Fruit fly (Drosophila melanogaster) whole organism, adult: ENCODE data around the gene Ir7b.
A peak's percentile ranks its signal among the peaks of the same experiment; 100 is the strongest.

Experiments used
- CG11617 ChIP-seq: fragments of 200-800 bp; sonication (Bioruptor generic); optimal IDR thresholded peaks from 2 replicates; lab custom pipeline; 2017; ENCODE audit warnings: mild to moderate bottlenecking, missing biosample characterization, missing genetic modification reagents, missing genetic modification characterization
- CG12768 ChIP-seq: fragments of 200-800 bp; sonication (Bioruptor generic); optimal IDR thresholded peaks from 2 replicates; lab custom pipeline; 2017; ENCODE audit warnings: missing biosample characterization, missing genetic modification characterization, mild to moderate bottlenecking, moderate library complexity, missing genetic modification reagents
- CG14711 ChIP-seq: fragments of 200-800 bp; sonication (Bioruptor generic); optimal IDR thresholded peaks from 2 replicates; lab custom pipeline; 2018; ENCODE audit warnings: missing biosample characterization, mild to moderate bottlenecking, missing genetic modification characterization, moderate library complexity
- CG1620 ChIP-seq: fragments of 200-800 bp; sonication (Bioruptor generic); optimal IDR thresholded peaks from 2 replicates; lab custom pipeline; 2016; ENCODE audit warnings: missing biosample characterization, missing genetic modification characterization
- CG33017 ChIP-seq: fragments of 200-800 bp; sonication (Bioruptor generic); optimal IDR thresholded peaks from 2 replicates; lab custom pipeline; 2018; ENCODE audit warnings: missing biosample characterization, mild to moderate bottlenecking, missing genetic modification characterization, moderate library complexity
- CG5204 ChIP-seq: fragments of 200-800 bp; sonication (Bioruptor generic); optimal IDR thresholded peaks from 2 replicates; lab custom pipeline; 2016; ENCODE audit warnings: missing biosample characterization, missing genetic modification characterization
- CG7045 ChIP-seq: fragments of 200-800 bp; sonication (Bioruptor generic); optimal IDR thresholded peaks from 2 replicates; lab custom pipeline; 2017; ENCODE audit warnings: missing biosample characterization, mild to moderate bottlenecking, missing genetic modification characterization
- CG7101 ChIP-seq: fragments of 200-800 bp; sonication (Bioruptor generic); optimal IDR thresholded peaks from 2 replicates; lab custom pipeline; 2018; ENCODE audit warnings: missing biosample characterization, mild to moderate bottlenecking, missing genetic modification characterization, moderate library complexity
- Clk ChIP-seq: fragments of 200-800 bp; sonication (Bioruptor generic); optimal IDR thresholded peaks from 2 replicates; lab custom pipeline; 2017; ENCODE audit warnings: missing biosample characterization, missing genetic modification characterization
- Crg-1 ChIP-seq: fragments of 200-800 bp; sonication (Bioruptor generic); optimal IDR thresholded peaks from 2 replicates; lab custom pipeline; 2016; ENCODE audit warnings: missing biosample characterization, missing genetic modification characterization
- Hr96 ChIP-seq: fragments of 200-800 bp; sonication (Bioruptor generic); optimal IDR thresholded peaks from 2 replicates; lab custom pipeline; 2016; ENCODE audit warnings: missing biosample characterization, missing genetic modification characterization
- Mnt ChIP-seq: fragments of 200-800 bp; sonication (Bioruptor generic); optimal IDR thresholded peaks from 2 replicates; lab custom pipeline; 2016; ENCODE audit warnings: missing biosample characterization, mild to moderate bottlenecking, missing genetic modification characterization
- bab1 ChIP-seq: fragments of 200-800 bp; sonication (Bioruptor generic); optimal IDR thresholded peaks from 3 replicates; lab custom pipeline; 2019; ENCODE audit warnings: missing biosample characterization, mild to moderate bottlenecking, missing genetic modification characterization, moderate library complexity
- cic ChIP-seq: fragments of 200-800 bp; sonication (Bioruptor generic); optimal IDR thresholded peaks from 2 replicates; lab custom pipeline; 2017; ENCODE audit warnings: missing biosample characterization, mild to moderate bottlenecking, missing genetic modification characterization, moderate library complexity
- cnc ChIP-seq, 2 experiments: fragments of >200 bp; optimal IDR thresholded peaks; 2 replicates each; lab custom pipeline; 2017
- kay ChIP-seq: fragments of 200-800 bp; sonication (Bioruptor generic); peaks from one replicate; lab custom pipeline; 2016; ENCODE audit warnings: missing biosample characterization, missing genetic modification characterization, borderline replicate concordance
- ovo ChIP-seq: fragments of 200-800 bp; sonication (Bioruptor generic); optimal IDR thresholded peaks from 2 replicates; lab custom pipeline; 2016; ENCODE audit warnings: missing biosample characterization, missing genetic modification characterization
- pad ChIP-seq: fragments of 200-800 bp; sonication (Bioruptor generic); optimal IDR thresholded peaks from 3 replicates; lab custom pipeline; 2017; ENCODE audit warnings: missing biosample characterization, missing genetic modification characterization, mild to moderate bottlenecking, moderate library complexity, missing genetic modification reagents
- tj ChIP-seq: fragments of 200-800 bp; sonication (Bioruptor generic); optimal IDR thresholded peaks from 3 replicates; lab custom pipeline; 2017; ENCODE audit warnings: missing biosample characterization, mild to moderate bottlenecking, missing genetic modification characterization, moderate library complexity
- toe ChIP-seq: fragments of 200-800 bp; sonication (Bioruptor generic); optimal IDR thresholded peaks from 2 replicates; lab custom pipeline; 2016; ENCODE audit warnings: missing biosample characterization, missing genetic modification characterization

The Ir7b gene

dm6 chrX:7866868-7867267 lies at the start of gene Ir7b:
TSS of gene Ir7b (minus strand) at chrX:7866968.
- no peak for TF ChIP-seq Hr96 (GFP tag; lab: Kevin White, UChicago)

dm6 chrX:7911983-7912630 lies 45.3 kb upstream of the Ir7b start, which contains the start of gene snz:
TSS of gene snz (plus strand) at chrX:7912089.
- no peak for TF ChIP-seq CG1620
- peak; percentile 11 for TF ChIP-seq bab1 (GFP tag; lab: Kevin White, UChicago)
- peak; percentile 35 for TF ChIP-seq Mnt
- peak; percentile 46 for TF ChIP-seq tj
- TF ChIP-seq CG11617, result peak; percentile 20
- TF ChIP-seq CG14711 (tag; lab: Kevin White, UChicago), result peak; percentile 18
- peak; percentile 62 for TF ChIP-seq cic (GFP tag; lab: Kevin White, UChicago)
- TF ChIP-seq ovo (GFP tag; lab: Kevin White, UChicago), result peak; percentile 50
- TF ChIP-seq kay (GFP tag; lab: Kevin White, UChicago), result no peak
- TF ChIP-seq CG7101 (tag; lab: Kevin White, UChicago), result peak; percentile 38

dm6 chrX:7909482-7909881 lies 42.7 kb upstream of the Ir7b start:
- no peak for TF ChIP-seq CG7045 (GFP tag; lab: Kevin White, UChicago)
- TF ChIP-seq Clk (GFP tag; lab: Kevin White, UChicago), result no peak
- TF ChIP-seq bab1 (GFP tag; lab: Kevin White, UChicago), result no peak
- no peak for TF ChIP-seq tj
- no peak for TF ChIP-seq CG5204 (GFP tag; lab: Kevin White, UChicago)
- no peak for TF ChIP-seq toe (GFP tag; lab: Kevin White, UChicago)
- TF ChIP-seq ovo (GFP tag; lab: Kevin White, UChicago), result no peak
- no peak for TF ChIP-seq Crg-1
- no peak for TF ChIP-seq CG11617
- TF ChIP-seq CG1620, result no peak
- TF ChIP-seq Mnt, result no peak
- TF ChIP-seq CG33017, result no peak
- no peak for TF ChIP-seq Hr96 (GFP tag; lab: Kevin White, UChicago)
- no peak for TF ChIP-seq pad (GFP tag; lab: Kevin White, UChicago)

- no peak for TF ChIP-seq CG1620
- TF ChIP-seq tj, result peak; percentile 96
Measured at dm6 chrX:7909069-7909389, 42.3 kb upstream of the Ir7b start.

dm6 chrX:7908239-7909068 lies 41.7 kb upstream of the Ir7b start, which contains the start of the genes dpr14 and spidey:
TSS of gene dpr14 (minus strand) at chrX:7908286.
TSS of gene spidey (plus strand) at chrX:7908931.
- TF ChIP-seq CG11617, result peak; percentile 89
- TF ChIP-seq toe (GFP tag; lab: Kevin White, UChicago), result peak; percentile 69
- TF ChIP-seq Mnt, result peak; percentile 84
- TF ChIP-seq CG5204 (GFP tag; lab: Kevin White, UChicago), result no peak
- TF ChIP-seq Hr96 (GFP tag; lab: Kevin White, UChicago), result peak; percentile 95
- no peak for TF ChIP-seq cnc (optimal IDR thresholded peaks at IDR 0.05; lab: Kevin White, UChicago)
- TF ChIP-seq cic (GFP tag; lab: Kevin White, UChicago), result peak; percentile 55
- TF ChIP-seq CG12768 (GFP tag; lab: Kevin White, UChicago), result peak; percentile 84
- TF ChIP-seq ovo (GFP tag; lab: Kevin White, UChicago), result peak; percentile 99
- TF ChIP-seq pad (GFP tag; lab: Kevin White, UChicago), result peak; percentile 99
- TF ChIP-seq CG1620, result peak; percentile 86
- peak; percentile 72 for TF ChIP-seq Clk (GFP tag; lab: Kevin White, UChicago)
- TF ChIP-seq kay (GFP tag; lab: Kevin White, UChicago), result peak; percentile 2
- TF ChIP-seq tj, result no peak
- TF ChIP-seq CG33017, result peak; percentile 78
- TF ChIP-seq CG7045 (GFP tag; lab: Kevin White, UChicago), result peak; percentile 81
- TF ChIP-seq CG7101 (tag; lab: Kevin White, UChicago), result peak; percentile 92
- TF ChIP-seq Crg-1, result peak; percentile 71
- peak; percentile 88 for TF ChIP-seq bab1 (GFP tag; lab: Kevin White, UChicago)
- TF ChIP-seq CG14711 (tag; lab: Kevin White, UChicago), result peak; percentile 87

dm6 chrX:7901153-7902038 lies 34.6 kb upstream of the Ir7b start, which contains the start of the genes RpS6 and bys:
TSS of gene RpS6 (minus strand) at chrX:7901331.
TSS of gene bys (plus strand) at chrX:7901880.
- TF ChIP-seq cic (GFP tag; lab: Kevin White, UChicago), result no peak
- TF ChIP-seq Crg-1, result peak; percentile 20
- peak; percentile 83 for TF ChIP-seq Hr96 (GFP tag; lab: Kevin White, UChicago)
- TF ChIP-seq CG5204 (GFP tag; lab: Kevin White, UChicago), result no peak
- no peak for TF ChIP-seq CG7045 (GFP tag; lab: Kevin White, UChicago)
- TF ChIP-seq Mnt, result peak; percentile 99
- peak; percentile 84 for TF ChIP-seq CG11617
- TF ChIP-seq CG7101 (tag; lab: Kevin White, UChicago), result peak; percentile 69
- TF ChIP-seq CG12768 (GFP tag; lab: Kevin White, UChicago), result peak; percentile 13
- TF ChIP-seq tj, result peak; percentile 39
- TF ChIP-seq CG14711 (tag; lab: Kevin White, UChicago), result peak; percentile 62
- peak; percentile 57 for TF ChIP-seq toe (GFP tag; lab: Kevin White, UChicago)
- TF ChIP-seq pad (GFP tag; lab: Kevin White, UChicago), result peak; percentile 54
- TF ChIP-seq ovo (GFP tag; lab: Kevin White, UChicago), result peak; percentile 6
- no peak for TF ChIP-seq cnc (optimal IDR thresholded peaks at IDR 0.05; lab: Kevin White, UChicago)
- peak; percentile 63 for TF ChIP-seq CG1620
- no peak for TF ChIP-seq Clk (GFP tag; lab: Kevin White, UChicago)
- no peak for TF ChIP-seq kay (GFP tag; lab: Kevin White, UChicago)
- peak; percentile 84 for TF ChIP-seq bab1 (GFP tag; lab: Kevin White, UChicago)
- TF ChIP-seq CG33017, result peak; percentile 40
